Worm (Caenorhabditis elegans): Measurements from ENCODE around the gene sru-30.

sru-30 gene

ce11 chrV:9833900-9834299 is 20.3 kb downstream of the sru-30 start, which contains the start of gene sru-40:
Gene sru-40, minus strand, starts transcription at chrV:9834000.
- TF ChIP-seq W03F9.2 (tag; optimal IDR thresholded peaks at IDR 0.05) = no peak
- no peak for TF ChIP-seq him-1 (tag; optimal IDR thresholded peaks at IDR 0.05)
- no peak for TF ChIP-seq dao-5 (tag; optimal IDR thresholded peaks at IDR 0.05)

DNA sequence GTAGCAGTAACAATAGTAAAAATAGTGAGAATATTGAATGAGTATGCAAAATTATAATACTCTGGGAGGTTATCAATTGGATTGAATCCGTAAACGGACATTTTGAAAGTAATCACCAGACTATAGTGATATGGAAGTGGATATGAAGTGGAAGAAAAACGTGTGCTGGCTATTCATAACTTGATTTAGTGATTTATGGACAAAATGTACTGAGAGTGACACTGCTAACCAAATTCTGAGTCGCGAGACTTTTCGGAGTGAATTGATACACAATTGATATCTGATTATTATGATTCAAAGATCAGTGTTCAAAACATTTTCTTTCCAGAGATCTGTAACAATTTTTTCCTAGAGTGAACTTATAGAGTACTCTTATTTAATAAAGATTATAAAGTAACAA is 22.3 kb downstream of the sru-30 start, which contains the start of gene sru-38:
TSS of gene sru-38 (minus strand) at position 101 of the 400 bp plus-strand sequence.
- TF ChIP-seq him-1 (tag; optimal IDR thresholded peaks at IDR 0.05) (no peak), dao-5 (tag; optimal IDR thresholded peaks at IDR 0.05) (no peak), W03F9.2 (tag; optimal IDR thresholded peaks at IDR 0.05) (no peak)

- TF ChIP-seq dao-5 (tag; optimal IDR thresholded peaks at IDR 0.05) = no peak
- no peak for TF ChIP-seq W03F9.2 (tag; optimal IDR thresholded peaks at IDR 0.05)
- TF ChIP-seq him-1 (tag; optimal IDR thresholded peaks at IDR 0.05) = no peak
These were observed 24.1 kb downstream of the sru-30 start, which contains the start of gene srsx-21 for ce11 chrV:9837679-9838078. Gene srsx-21, plus strand, starts transcription at chrV:9837979.

ce11 chrV:9841376-9841775 is 27.7 kb downstream of the sru-30 start, which contains the start of gene sru-36:
Gene sru-36, plus strand, starts transcription at chrV:9841676.
- no peak for TF ChIP-seq dao-5 (tag; optimal IDR thresholded peaks at IDR 0.05)
- TF ChIP-seq W03F9.2 (tag; optimal IDR thresholded peaks at IDR 0.05) = no peak
- no peak for TF ChIP-seq him-1 (tag; optimal IDR thresholded peaks at IDR 0.05)

ce11 chrV:9843376-9843916 is 29.8 kb downstream of the sru-30 start, which contains the start of gene sru-8:
Gene sru-8, plus strand, starts transcription at chrV:9843866.
- TF ChIP-seq W03F9.2 (tag; optimal IDR thresholded peaks at IDR 0.05) (no peak), him-1 (tag; optimal IDR thresholded peaks at IDR 0.05) (no peak), dao-5 (tag; optimal IDR thresholded peaks at IDR 0.05) (no peak)

ce11 chrV:9848576-9848975 is 34.9 kb downstream of the sru-30 start:
- no peak for TF ChIP-seq him-1 (tag; optimal IDR thresholded peaks at IDR 0.05)
- no peak for TF ChIP-seq dao-5 (tag; optimal IDR thresholded peaks at IDR 0.05)
- no peak for TF ChIP-seq W03F9.2 (tag; optimal IDR thresholded peaks at IDR 0.05)

DNA sequence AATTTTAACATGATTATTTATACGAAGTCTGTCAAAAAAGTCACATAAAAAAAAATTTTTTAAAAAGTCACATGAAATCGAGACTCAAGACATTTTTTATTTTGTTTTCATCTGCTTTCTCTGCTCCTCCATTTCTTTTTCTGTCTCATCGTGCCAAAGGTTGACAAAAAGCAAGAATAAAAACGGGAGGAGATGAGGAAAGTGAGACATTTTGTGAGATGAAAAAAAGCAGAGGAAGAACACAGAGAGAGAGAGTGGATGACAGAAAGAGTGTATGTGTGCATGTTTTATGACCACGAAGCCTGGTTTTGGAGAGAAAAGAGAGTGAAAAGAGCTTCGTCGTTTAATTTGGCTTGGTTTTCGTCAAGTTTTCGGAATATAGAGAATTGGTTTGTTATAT is 40.2 kb downstream of the sru-30 start:
- TF ChIP-seq him-1 (tag; optimal IDR thresholded peaks at IDR 0.05) (no peak), W03F9.2 (tag; optimal IDR thresholded peaks at IDR 0.05) (no peak), dao-5 (tag; optimal IDR thresholded peaks at IDR 0.05) (no peak)

DNA sequence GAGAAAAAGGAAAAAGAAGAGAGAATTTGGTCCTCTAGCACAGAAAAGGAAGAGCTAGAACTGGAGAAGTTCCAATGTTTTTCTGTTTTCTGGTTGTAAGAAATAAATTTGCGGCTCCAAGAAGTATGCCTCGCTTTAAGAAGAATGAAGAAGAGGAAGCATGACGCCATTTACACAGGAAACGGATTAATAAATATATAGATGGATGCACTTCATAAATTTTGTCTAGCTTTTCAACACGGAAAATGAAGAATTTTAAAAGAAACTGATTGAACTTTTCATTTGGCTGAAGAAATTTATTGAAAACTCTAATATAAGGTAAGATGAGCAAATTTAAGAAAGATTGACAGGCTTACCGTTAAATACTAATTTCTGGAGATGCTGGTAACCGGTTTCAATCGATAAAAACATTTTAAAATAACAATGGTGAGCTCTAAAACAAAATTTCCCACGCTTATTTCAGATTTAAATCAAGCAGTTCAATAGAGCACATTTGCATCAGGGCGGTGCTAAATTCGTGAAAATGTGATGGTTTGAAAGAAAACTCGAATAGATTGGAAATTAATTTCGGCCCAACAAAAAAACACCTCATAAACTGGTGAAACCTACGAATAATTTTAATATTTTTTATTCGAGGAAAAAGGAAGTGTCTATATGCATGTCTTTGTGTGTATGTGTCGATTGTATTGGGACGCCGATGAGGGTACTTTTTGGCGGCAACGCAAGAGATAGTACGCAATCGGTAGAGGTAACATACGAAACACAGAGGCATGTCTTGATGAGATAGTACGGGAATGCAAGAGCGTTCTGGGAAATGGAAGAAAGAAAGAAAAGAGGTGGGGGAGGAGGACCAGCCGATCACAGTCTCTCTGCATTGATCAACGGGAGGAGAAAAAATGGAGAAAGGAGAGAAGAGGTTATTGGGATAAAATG is 42.6 kb downstream of the sru-30 start:
- no peak for TF ChIP-seq dao-5 (tag; optimal IDR thresholded peaks at IDR 0.05)
- TF ChIP-seq him-1 (tag; optimal IDR thresholded peaks at IDR 0.05) = no peak
- no peak for TF ChIP-seq W03F9.2 (tag; optimal IDR thresholded peaks at IDR 0.05)

ce11 chrV:9856978-9857377 is 43.4 kb downstream of the sru-30 start:
- TF ChIP-seq dao-5 (tag; optimal IDR thresholded peaks at IDR 0.05) (no peak), him-1 (tag; optimal IDR thresholded peaks at IDR 0.05) (no peak), W03F9.2 (tag; optimal IDR thresholded peaks at IDR 0.05) (no peak)

DNA sequence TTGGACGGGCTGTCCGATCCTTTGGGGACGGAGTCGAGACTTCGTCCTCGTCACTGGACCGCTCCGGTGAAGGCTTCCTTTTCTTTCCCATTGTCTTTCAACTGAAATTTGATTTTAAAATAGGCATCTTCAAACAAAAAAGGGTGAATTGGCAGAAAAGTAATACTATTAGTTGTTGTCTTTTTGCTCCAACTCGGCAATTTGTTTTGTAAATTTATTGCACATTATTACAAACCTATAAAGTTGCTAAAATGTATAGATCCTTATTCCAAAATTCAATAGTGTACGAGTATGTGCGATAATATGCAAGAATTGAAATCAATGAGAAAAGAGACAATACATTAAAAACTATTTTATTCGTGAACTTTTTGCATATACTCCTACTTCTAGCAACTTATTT is 46.2 kb downstream of the sru-30 start, which contains the start of gene lsy-12:
TSS of gene lsy-12 (minus strand) at position 101 of the 400 bp plus-strand sequence.
- TF ChIP-seq him-1 (tag; optimal IDR thresholded peaks at IDR 0.05) (no peak), dao-5 (tag; optimal IDR thresholded peaks at IDR 0.05) (no peak), W03F9.2 (tag; optimal IDR thresholded peaks at IDR 0.05) (no peak)

ce11 chrV:9860337-9860736 is 46.7 kb downstream of the sru-30 start:
- no peak for TF ChIP-seq him-1 (tag; optimal IDR thresholded peaks at IDR 0.05)
- no peak for TF ChIP-seq W03F9.2 (tag; optimal IDR thresholded peaks at IDR 0.05)
- no peak for TF ChIP-seq dao-5 (tag; optimal IDR thresholded peaks at IDR 0.05)

Measured in whole organism, L4/young adult.